Worm (Caenorhabditis elegans): Measurements from ENCODE around the gene D1086.7.

The D1086.7 gene

DNA sequence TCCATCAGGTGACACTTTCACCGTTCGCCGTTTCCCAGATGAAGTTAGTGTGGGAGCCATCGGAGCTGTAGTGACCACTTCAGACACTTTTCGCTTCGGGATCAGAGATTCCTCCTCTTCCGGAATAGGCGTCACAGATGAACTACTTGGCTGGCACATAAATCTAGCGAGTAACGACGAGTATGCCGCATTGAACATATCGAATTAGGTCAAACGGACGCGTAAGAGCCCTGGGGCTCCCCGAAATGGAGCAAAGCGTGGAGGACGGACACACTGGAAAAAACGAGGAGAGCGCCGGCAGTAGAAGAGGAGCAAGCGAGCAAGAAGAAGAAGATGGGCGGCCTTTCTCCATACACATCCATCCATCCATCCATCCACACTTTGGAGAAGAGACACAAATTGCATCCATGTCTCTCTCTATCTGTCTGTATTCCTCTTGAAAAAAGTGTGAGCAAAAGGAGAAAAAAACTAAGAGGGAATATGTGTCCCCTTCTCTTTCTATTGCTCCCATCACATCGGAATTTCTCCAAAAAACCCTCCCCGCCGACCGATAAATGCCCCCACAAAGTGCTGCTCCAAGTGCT lies 42.4 kb downstream of the D1086.7 start:
- TF ChIP-seq klf-2 (GFP tag; conservative IDR thresholded peaks at IDR 0.05), result no peak
- no peak for TF ChIP-seq flt-1 (GFP tag; IDR thresholded peaks at IDR 0.05)
- TF ChIP-seq ztf-29 (GFP tag; IDR thresholded peaks at IDR 0.05), result no peak
- TF ChIP-seq med-1 (GFP tag; optimal IDR thresholded peaks at IDR 0.05; ENCODE audit: insufficient read depth), result no peak
- TF ChIP-seq T22C8.4 (GFP tag; IDR thresholded peaks at IDR 0.05), result no peak
- no peak for TF ChIP-seq tab-1 (GFP tag; IDR thresholded peaks at IDR 0.05)

DNA sequence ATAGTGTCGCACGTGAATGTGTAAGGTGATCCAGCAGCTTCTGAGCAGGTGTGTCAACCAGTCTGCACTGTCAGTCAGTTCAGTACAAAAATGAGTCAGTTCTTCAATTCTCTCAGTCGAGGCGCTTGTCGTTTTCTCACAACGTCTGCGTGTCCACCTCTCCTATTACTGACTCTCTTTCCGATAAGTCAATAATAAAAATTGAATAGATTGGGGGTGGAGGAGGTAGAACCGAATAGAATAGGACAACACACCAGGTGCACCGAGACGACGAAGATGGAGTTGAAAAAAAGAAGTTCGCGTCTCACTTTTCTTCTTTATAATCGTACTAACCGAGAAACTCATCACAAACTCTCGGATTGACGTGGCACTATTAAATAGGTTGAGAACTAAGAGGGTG lies 43.8 kb downstream of the D1086.7 start:
- TF ChIP-seq T22C8.4 (GFP tag; IDR thresholded peaks at IDR 0.05) (no peak), med-1 (GFP tag; optimal IDR thresholded peaks at IDR 0.05; ENCODE audit: insufficient read depth) (no peak), ref-1 (GFP tag; conservative IDR thresholded peaks at IDR 0.05) (no peak), tab-1 (GFP tag; IDR thresholded peaks at IDR 0.05) (no peak)

DNA sequence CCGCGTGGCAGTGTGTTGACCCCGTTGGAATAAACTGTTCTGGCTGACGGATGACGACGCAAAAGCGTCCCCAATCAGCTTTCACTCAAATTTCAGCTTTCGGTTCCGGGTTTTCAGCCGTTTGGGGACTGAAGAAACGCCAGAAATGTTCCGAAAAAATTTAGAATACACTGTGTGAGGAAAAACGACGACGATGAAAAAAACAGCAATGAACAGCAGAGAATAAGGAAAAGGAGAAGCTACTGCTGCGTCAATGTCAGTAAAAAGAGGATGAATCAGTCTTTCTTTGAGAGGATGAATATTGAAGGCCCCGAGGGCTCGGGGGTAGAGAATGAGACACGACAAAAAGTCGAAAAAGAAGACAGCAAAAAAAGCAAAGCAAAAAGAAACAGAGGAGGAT lies 44.8 kb downstream of the D1086.7 start:
- TF ChIP-seq med-1 (GFP tag; optimal IDR thresholded peaks at IDR 0.05; ENCODE audit: insufficient read depth) (no peak), flt-1 (GFP tag; IDR thresholded peaks at IDR 0.05) (no peak), ztf-23 (GFP tag; IDR thresholded peaks at IDR 0.05) (no peak), klf-2 (GFP tag; conservative IDR thresholded peaks at IDR 0.05) (no peak), ref-1 (GFP tag; conservative IDR thresholded peaks at IDR 0.05) (no peak), ztf-29 (GFP tag; IDR thresholded peaks at IDR 0.05) (no peak), T22C8.4 (GFP tag; IDR thresholded peaks at IDR 0.05) (no peak), tab-1 (GFP tag; IDR thresholded peaks at IDR 0.05) (no peak)

DNA sequence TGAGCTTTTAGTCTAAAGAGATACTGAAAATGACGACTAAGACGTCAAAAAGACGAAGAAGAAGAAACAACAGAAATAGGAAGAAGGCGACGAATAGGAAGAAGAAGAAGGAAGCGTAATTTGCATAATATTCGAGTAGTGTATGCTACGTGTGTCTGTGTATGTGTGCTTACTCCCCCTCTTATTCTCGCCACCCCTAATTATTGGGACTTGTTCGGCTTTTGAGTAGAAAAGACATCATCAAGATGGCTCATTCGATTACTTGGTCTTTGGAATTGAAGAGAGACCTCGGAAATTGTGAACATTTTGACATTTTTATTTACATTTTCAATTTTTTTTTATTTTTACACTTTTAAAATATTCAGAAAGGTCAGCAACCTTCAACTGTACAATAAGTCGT lies 46.2 kb downstream of the D1086.7 start:
- no peak for TF ChIP-seq klf-2 (GFP tag; conservative IDR thresholded peaks at IDR 0.05)
- no peak for TF ChIP-seq ref-1 (GFP tag; conservative IDR thresholded peaks at IDR 0.05)

DNA sequence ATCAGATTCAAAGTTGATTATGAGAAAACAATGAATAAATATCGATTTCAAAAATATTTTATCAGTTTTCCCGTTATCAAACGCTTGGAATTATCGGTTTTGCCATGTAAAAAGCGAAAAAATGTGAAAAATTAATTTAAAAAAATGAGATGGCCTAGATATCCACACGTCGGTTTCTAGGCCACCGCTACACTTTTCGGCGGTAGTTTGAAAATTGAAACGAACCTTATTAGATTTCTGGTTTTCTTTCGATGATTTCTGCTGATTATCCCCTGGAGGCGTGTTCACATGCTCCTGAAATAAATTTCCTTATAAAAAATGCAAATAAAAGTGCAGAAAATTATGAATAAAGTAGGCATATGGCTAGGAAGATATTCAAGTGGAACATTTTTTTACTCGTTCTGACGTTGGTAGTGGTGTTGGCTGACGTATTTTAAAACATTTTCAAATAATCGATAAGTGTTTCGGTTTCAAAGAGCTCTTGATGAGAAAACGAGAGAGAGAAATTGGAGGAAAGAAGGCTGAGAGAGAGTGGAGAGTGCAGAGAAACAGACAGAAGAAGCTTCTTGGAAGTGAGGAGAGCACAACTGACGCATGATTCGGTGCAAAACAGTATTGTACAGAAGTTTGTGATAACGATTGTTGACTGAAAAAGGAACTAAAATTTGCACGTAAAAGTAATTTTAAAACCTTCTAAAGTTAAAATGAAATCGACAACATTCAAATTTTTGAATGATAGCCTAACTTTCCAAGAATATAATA lies 49.1 kb downstream of the D1086.7 start:
- no peak for TF ChIP-seq ztf-23 (GFP tag; IDR thresholded peaks at IDR 0.05)
- TF ChIP-seq flt-1 (GFP tag; IDR thresholded peaks at IDR 0.05), result no peak
- TF ChIP-seq T22C8.4 (GFP tag; IDR thresholded peaks at IDR 0.05), result no peak
- no peak for TF ChIP-seq tab-1 (GFP tag; IDR thresholded peaks at IDR 0.05)
- no peak for TF ChIP-seq klf-2 (GFP tag; conservative IDR thresholded peaks at IDR 0.05)
- TF ChIP-seq ztf-29 (GFP tag; IDR thresholded peaks at IDR 0.05), result no peak
- TF ChIP-seq med-1 (GFP tag; optimal IDR thresholded peaks at IDR 0.05; ENCODE audit: insufficient read depth), result no peak
- TF ChIP-seq ref-1 (GFP tag; conservative IDR thresholded peaks at IDR 0.05), result no peak
- no peak for TF ChIP-seq cog-1 (tag; optimal IDR thresholded peaks at IDR 0.05)

DNA sequence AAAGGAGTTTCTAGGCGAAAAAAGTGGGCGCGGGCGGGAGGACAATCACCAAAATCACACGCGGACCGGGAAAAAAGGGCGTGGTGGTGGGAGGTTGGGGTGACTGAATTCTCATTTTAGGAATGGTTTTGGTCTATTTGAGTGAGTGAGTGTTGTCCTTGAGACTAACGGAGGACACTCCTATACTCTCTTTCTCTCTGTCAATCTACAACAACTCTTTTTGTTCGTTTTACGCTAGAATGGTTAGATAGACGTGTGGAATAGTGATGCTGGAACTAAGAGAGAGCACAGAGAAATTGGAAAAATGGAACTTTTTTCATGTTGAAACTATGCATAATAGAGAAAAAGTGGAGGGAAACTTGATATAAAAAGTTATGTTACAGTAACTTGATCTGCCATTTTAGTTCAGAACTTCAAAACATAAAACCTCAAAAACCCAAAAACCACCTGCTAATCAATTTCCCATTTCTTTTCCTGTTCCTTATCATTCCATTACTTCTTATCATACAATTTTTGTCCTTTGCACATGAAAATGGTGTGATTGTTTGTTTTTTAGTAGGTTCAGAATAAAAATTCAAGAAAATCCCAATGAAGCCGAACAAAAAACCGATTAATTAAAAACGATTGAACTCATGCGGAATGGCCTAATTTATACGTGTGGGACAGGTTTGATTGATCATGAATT lies 50.8 kb downstream of the D1086.7 start:
- TF ChIP-seq T22C8.4 (GFP tag; IDR thresholded peaks at IDR 0.05), result no peak
- TF ChIP-seq tab-1 (GFP tag; IDR thresholded peaks at IDR 0.05), result no peak
- TF ChIP-seq flt-1 (GFP tag; IDR thresholded peaks at IDR 0.05), result no peak
- TF ChIP-seq ztf-29 (GFP tag; IDR thresholded peaks at IDR 0.05), result no peak
- no peak for TF ChIP-seq klf-2 (GFP tag; conservative IDR thresholded peaks at IDR 0.05)
- no peak for TF ChIP-seq cog-1 (tag; optimal IDR thresholded peaks at IDR 0.05)
- TF ChIP-seq ref-1 (GFP tag; conservative IDR thresholded peaks at IDR 0.05), result no peak
- no peak for TF ChIP-seq med-1 (GFP tag; optimal IDR thresholded peaks at IDR 0.05; ENCODE audit: insufficient read depth)
- TF ChIP-seq ztf-23 (GFP tag; IDR thresholded peaks at IDR 0.05), result no peak

All from whole organism, midembryonic.